Fruit fly (Drosophila melanogaster) whole organism, embryonic: ENCODE measurements around the gene Pax.

ENCODE experiments used
- Abd-B ChIP-seq: fragments of 200-800 bp; sonication (Bioruptor generic); optimal IDR thresholded peaks from 2 replicates; lab custom pipeline; 2018; ENCODE audit warnings: missing biosample characterization, mild to moderate bottlenecking, missing genetic modification characterization, moderate library complexity
- Aef1 ChIP-seq: fragments of 200-800 bp; sonication (Bioruptor generic); IDR thresholded peaks from 3 replicates; pipeline ENCODE4 v1.3.6; 2022; ENCODE audit warnings: missing biosample characterization, missing genetic modification characterization
- CG10543 ChIP-seq: fragments of 200-800 bp; sonication (Bioruptor generic); optimal IDR thresholded peaks from 3 replicates; lab custom pipeline; 2017; ENCODE audit warnings: missing biosample characterization, mild to moderate bottlenecking, missing genetic modification characterization, moderate library complexity
- CG12659 ChIP-seq: fragments of 200-800 bp; sonication (Bioruptor generic); optimal IDR thresholded peaks from 3 replicates; lab custom pipeline; 2017; ENCODE audit warnings: mild to moderate bottlenecking, missing biosample characterization, missing genetic modification reagents, missing genetic modification characterization
- CG12769 ChIP-seq: fragments of 200-800 bp; sonication (Bioruptor generic); optimal IDR thresholded peaks from 2 replicates; lab custom pipeline; 2019; ENCODE audit warnings: missing biosample characterization, mild to moderate bottlenecking, missing genetic modification characterization, moderate library complexity
- CG14441 ChIP-seq: fragments of 200-800 bp; sonication (Bioruptor generic); IDR thresholded peaks from 2 replicates; pipeline ENCODE4 v1.3.6; 2022; ENCODE audit warnings: missing biosample characterization, missing genetic modification characterization
- CG14710 ChIP-seq: fragments of 200-800 bp; sonication (Bioruptor generic); optimal IDR thresholded peaks from 3 replicates; lab custom pipeline; 2019; ENCODE audit warnings: missing biosample characterization, mild to moderate bottlenecking, missing genetic modification characterization, moderate library complexity
- CG15601 ChIP-seq: fragments of 200-800 bp; sonication (Bioruptor generic); optimal IDR thresholded peaks from 3 replicates; lab custom pipeline; 2019; ENCODE audit warnings: missing biosample characterization, mild to moderate bottlenecking, missing genetic modification characterization, moderate library complexity
- CG17361 ChIP-seq: fragments of 200-800 bp; sonication (Bioruptor generic); IDR thresholded peaks from 3 replicates; pipeline ENCODE4 v1.3.6; 2022; ENCODE audit warnings: missing biosample characterization, missing genetic modification characterization
- CG17612 ChIP-seq: fragments of 200-800 bp; sonication (Bioruptor generic); IDR thresholded peaks from 2 replicates; pipeline ENCODE4 v1.3.6; 2022; ENCODE audit warnings: missing biosample characterization, missing genetic modification characterization
- CG32532 ChIP-seq: fragments of 200-800 bp; sonication (Bioruptor generic); IDR thresholded peaks from 2 replicates; pipeline ENCODE4 v1.3.6; 2022; ENCODE audit warnings: missing biosample characterization, missing genetic modification characterization
- CG34376 ChIP-seq: fragments of 200-800 bp; sonication (Bioruptor generic); optimal IDR thresholded peaks from 2 replicates; lab custom pipeline; 2018; ENCODE audit warnings: missing biosample characterization, mild to moderate bottlenecking, missing genetic modification characterization
- CG6689 ChIP-seq: fragments of 200-800 bp; sonication (Bioruptor generic); IDR thresholded peaks from 2 replicates; pipeline ENCODE4 v1.3.6; 2022; ENCODE audit warnings: missing biosample characterization, missing genetic modification characterization
- CG7271 ChIP-seq: fragments of 200-800 bp; sonication (Bioruptor generic); optimal IDR thresholded peaks from 2 replicates; lab custom pipeline; 2018; ENCODE audit warnings: missing biosample characterization, mild to moderate bottlenecking, missing genetic modification characterization, moderate library complexity
- Deaf1 ChIP-seq: fragments of 200-800 bp; optimal IDR thresholded peaks from 3 replicates; lab custom pipeline; 2019; ENCODE audit warnings: missing biosample characterization, mild to moderate bottlenecking, missing genetic modification characterization, moderate library complexity
- Gug ChIP-seq: fragments of 200-800 bp; sonication (Bioruptor generic); IDR thresholded peaks from 4 replicates; pipeline ENCODE4 v1.3.6; 2022; ENCODE audit warnings: missing biosample characterization, missing genetic modification characterization
- HHEX ChIP-seq: fragments of 200-800 bp; sonication (Bioruptor generic); optimal IDR thresholded peaks from 3 replicates; lab custom pipeline; 2017; ENCODE audit warnings: missing biosample characterization, mild to moderate bottlenecking, missing genetic modification characterization, missing genetic modification reagents
- HLH3B ChIP-seq: fragments of 200-800 bp; sonication (Bioruptor generic); IDR thresholded peaks from 2 replicates; pipeline ENCODE4 v1.3.6; 2022; ENCODE audit warnings: missing biosample characterization, missing genetic modification characterization
- Hr78 ChIP-seq, 2 experiments: fragments of 200-800 bp in 1 of 2; fragments of >200 bp in 1 of 2; sonication (Bioruptor generic) in 1 of 2; optimal IDR thresholded peaks; 2 replicates each; lab custom pipeline; 2017 to 2019; ENCODE audit warnings: missing biosample characterization in 2 of 2, missing genetic modification characterization in 2 of 2, mild to moderate bottlenecking in 1 of 2, moderate library complexity in 1 of 2
- MTF-1 ChIP-seq: fragments of 200-800 bp; sonication (Bioruptor generic); optimal IDR thresholded peaks from 2 replicates; lab custom pipeline; 2018; ENCODE audit warnings: missing biosample characterization, mild to moderate bottlenecking, missing genetic modification characterization, borderline replicate concordance
- Med ChIP-seq: fragments of 200-800 bp; sonication (Bioruptor generic); peaks from one replicate; lab custom pipeline; 2016; ENCODE audit warnings: missing biosample characterization, missing genetic modification characterization, mild to moderate bottlenecking, inconsistent platforms, moderate library complexity
- Meics ChIP-seq: fragments of 200-800 bp; sonication (Bioruptor generic); optimal IDR thresholded peaks from 2 replicates; lab custom pipeline; 2017; ENCODE audit warnings: missing biosample characterization, mild to moderate bottlenecking, missing genetic modification characterization
- Pdp1 ChIP-seq, 2 experiments: fragments of 200-800 bp; sonication (Bioruptor generic); optimal IDR thresholded peaks; 3 replicates each; lab custom pipeline; 2016; ENCODE audit warnings: missing biosample characterization in 2 of 2, missing genetic modification characterization in 2 of 2, mild to moderate bottlenecking in 1 of 2, moderate library complexity in 1 of 2
- Ptx1 ChIP-seq: fragments of 200-800 bp; sonication (Bioruptor generic); IDR thresholded peaks from 2 replicates; pipeline ENCODE4 v1.3.6; 2022; ENCODE audit warnings: missing biosample characterization, missing genetic modification characterization
- Rfx ChIP-seq: fragments of 200-800 bp; sonication (Bioruptor generic); IDR thresholded peaks from 2 replicates; pipeline ENCODE4 v1.3.6; 2022; ENCODE audit warnings: missing biosample characterization, missing genetic modification characterization
- Spps ChIP-seq: fragments of 200-800 bp; sonication (Bioruptor generic); optimal IDR thresholded peaks from 2 replicates; lab custom pipeline; 2018; ENCODE audit warnings: missing biosample characterization, mild to moderate bottlenecking, missing genetic modification characterization
- abd-A ChIP-seq: fragments of 200-800 bp; sonication (Bioruptor generic); optimal IDR thresholded peaks from 3 replicates; lab custom pipeline; 2019; ENCODE audit warnings: missing biosample characterization, mild to moderate bottlenecking, missing genetic modification characterization, moderate library complexity
- al ChIP-seq: fragments of 200-800 bp; sonication (Bioruptor generic); IDR thresholded peaks from 2 replicates; pipeline ENCODE4 v1.3.6; 2022; ENCODE audit warnings: missing biosample characterization, missing genetic modification characterization
- ato ChIP-seq: fragments of 200-800 bp; sonication (Bioruptor generic); IDR thresholded peaks from 2 replicates; pipeline ENCODE4 v1.3.6; 2022; ENCODE audit warnings: missing biosample characterization, missing genetic modification characterization; ENCODE audit not compliant: partially characterized antibody
- cg ChIP-seq: fragments of 200-800 bp; sonication (Bioruptor generic); optimal IDR thresholded peaks from 3 replicates; lab custom pipeline; 2019; ENCODE audit warnings: missing biosample characterization, mild to moderate bottlenecking, missing genetic modification characterization, moderate library complexity
- chinmo ChIP-seq: fragments of 200-800 bp; sonication (Bioruptor generic); IDR thresholded peaks from 4 replicates; pipeline ENCODE4 v1.3.6; 2022; ENCODE audit warnings: missing biosample characterization, missing genetic modification characterization; ENCODE audit not compliant: partially characterized antibody
- crol ChIP-seq: fragments of 200-800 bp; sonication (Bioruptor generic); IDR thresholded peaks from 2 replicates; pipeline ENCODE4 v1.3.6; 2022; ENCODE audit warnings: missing biosample characterization, missing genetic modification characterization
- gce ChIP-seq: fragments of 200-800 bp; sonication (Bioruptor generic); IDR thresholded peaks from 3 replicates; pipeline ENCODE4 v1.3.6; 2022; ENCODE audit warnings: missing biosample characterization, missing genetic modification characterization
- oc ChIP-seq: fragments of 200-800 bp; sonication (Bioruptor generic); optimal IDR thresholded peaks from 2 replicates; lab custom pipeline; 2018; ENCODE audit warnings: missing biosample characterization, mild to moderate bottlenecking, missing genetic modification characterization, moderate library complexity
- prd ChIP-seq, 3 experiments: fragments of >200 bp in 2 of 3; fragments of 200-800 bp in 1 of 3; sonication (Bioruptor generic) in 1 of 3; optimal IDR thresholded peaks in 2 of 3; IDR thresholded peaks in 1 of 3; 2 replicates in 2 of 3; 3 replicates in 1 of 3; pipeline versions ENCODE4 v1.3.6 to Lab custom; 2017 to 2022; ENCODE audit warnings: missing biosample characterization in 1 of 3, missing genetic modification characterization in 1 of 3
- ro ChIP-seq: fragments of 200-800 bp; sonication (Bioruptor generic); IDR thresholded peaks from 2 replicates; pipeline ENCODE4 v1.3.6; 2022; ENCODE audit warnings: missing biosample characterization, missing genetic modification characterization
- row ChIP-seq: fragments of 200-800 bp; sonication (Bioruptor generic); IDR thresholded peaks from 3 replicates; pipeline ENCODE4 v1.3.6; 2022; ENCODE audit warnings: missing biosample characterization, missing genetic modification characterization
- sd ChIP-seq: fragments of 200-800 bp; sonication (Bioruptor generic); optimal IDR thresholded peaks from 3 replicates; lab custom pipeline; 2018; ENCODE audit warnings: missing biosample characterization, mild to moderate bottlenecking, missing genetic modification characterization, moderate library complexity
- slbo ChIP-seq: fragments of 200-800 bp; sonication (Bioruptor generic); IDR thresholded peaks from 2 replicates; pipeline ENCODE4 v1.3.6; 2022; ENCODE audit warnings: missing biosample characterization, missing genetic modification characterization
- sr ChIP-seq: fragments of 200-800 bp; sonication (Bioruptor generic); IDR thresholded peaks from 3 replicates; pipeline ENCODE4 v1.3.6; 2022; ENCODE audit warnings: missing biosample characterization, missing genetic modification characterization

The Pax gene

DNA sequence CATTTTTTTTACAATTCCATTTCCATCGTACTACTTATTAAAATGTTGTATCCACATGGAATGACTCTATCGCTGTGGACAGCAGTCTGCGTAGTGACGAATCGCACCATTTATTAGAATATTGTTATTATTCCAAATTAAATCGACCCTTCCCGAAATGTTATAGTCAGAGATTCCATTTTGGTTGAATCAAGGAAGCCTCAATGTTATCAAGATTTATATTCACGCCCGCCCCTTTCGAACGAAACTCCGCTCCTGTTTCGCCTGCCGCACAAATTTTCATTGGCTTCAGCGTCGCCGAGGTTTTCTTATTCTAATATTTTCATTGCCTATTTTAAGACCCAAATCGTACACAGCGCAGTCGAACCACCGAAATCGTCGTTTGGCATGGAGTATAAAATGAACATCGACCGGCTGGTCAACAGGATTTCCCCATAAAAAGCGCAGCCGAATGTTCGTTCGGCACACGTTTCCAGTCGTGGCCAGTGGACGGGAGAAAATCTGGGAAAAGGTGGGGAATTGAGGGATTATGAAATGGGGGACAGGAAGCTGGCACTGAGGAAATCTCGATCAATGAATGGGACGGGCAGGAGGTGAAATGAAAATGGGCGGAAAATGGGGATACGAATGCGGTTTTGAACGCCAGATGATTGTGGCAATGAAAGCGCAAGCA is 20.6 kb downstream of the Pax start:
- peak; percentile 37 for TF ChIP-seq Med
- no peak for TF ChIP-seq CG12659 (GFP tag; lab: Kevin White, UChicago)
- 0 out of 2 replicates have a peak, but pooled peaks have one; percentile 29 for TF ChIP-seq Rfx (GFP tag; lab: Robert Waterston, UW)
- peak; percentile 84 for TF ChIP-seq CG12769
- peak; percentile 24; the same call in 1 of the 2 replicates for TF ChIP-seq CG14441 (GFP tag; lab: Robert Waterston, UW)
- TF ChIP-seq sr (GFP tag; lab: Robert Waterston, UW), result no peak
- TF ChIP-seq CG6689 (GFP tag; lab: Robert Waterston, UW), result peak; percentile 16; the same call in 1 of the 2 replicates
- TF ChIP-seq CG34376 (GFP tag; lab: Kevin White, UChicago), result no peak
- TF ChIP-seq al (GFP tag; lab: Robert Waterston, UW), result peak; percentile 7; the same call in 1 of the 2 replicates
- TF ChIP-seq HLH3B (GFP tag; lab: Robert Waterston, UW), result 0 out of 2 replicates have a peak, but pooled peaks have one; percentile 9
- TF ChIP-seq row (GFP tag; lab: Robert Waterston, UW), result peak; percentile 39; the same call in 2 of the 3 replicates
- peak; percentile 54 for TF ChIP-seq Deaf1 (tag; lab: Kevin White, UChicago)
- no peak for TF ChIP-seq Spps (tag; lab: Kevin White, UChicago)
- no peak for TF ChIP-seq Hr78 (GFP tag; optimal IDR thresholded peaks at IDR 0.05; lab: Kevin White, UChicago)
- TF ChIP-seq prd (optimal IDR thresholded peaks at IDR 0.05; lab: Kevin White, UChicago), result no peak
- peak; percentile 60 for TF ChIP-seq prd (GFP tag; IDR thresholded peaks at IDR 0.05; lab: Robert Waterston, UW)
- no peak for TF ChIP-seq HHEX (GFP tag; lab: Kevin White, UChicago)
- TF ChIP-seq chinmo, result 0 out of 4 replicates have a peak, but pooled peaks have one; percentile 29
- peak; percentile 34; the same call in 1 of the 3 replicates for TF ChIP-seq CG17361 (GFP tag; lab: Robert Waterston, UW)
- TF ChIP-seq Gug (GFP tag; lab: Robert Waterston, UW), result 0 out of 4 replicates have a peak, but pooled peaks have one; percentile 3
- TF ChIP-seq CG32532 (GFP tag; lab: Robert Waterston, UW), result peak; percentile 40
- TF ChIP-seq Ptx1, result peak; percentile 32; the same call in 1 of the 2 replicates
- peak; percentile 52; the same call in 1 of the 2 replicates for TF ChIP-seq slbo (GFP tag; lab: Robert Waterston, UW)
- peak; percentile 14 for TF ChIP-seq Meics
- TF ChIP-seq Aef1 (GFP tag; lab: Robert Waterston, UW), result 0 out of 3 replicates have a peak, but pooled peaks have one; percentile 17

DNA sequence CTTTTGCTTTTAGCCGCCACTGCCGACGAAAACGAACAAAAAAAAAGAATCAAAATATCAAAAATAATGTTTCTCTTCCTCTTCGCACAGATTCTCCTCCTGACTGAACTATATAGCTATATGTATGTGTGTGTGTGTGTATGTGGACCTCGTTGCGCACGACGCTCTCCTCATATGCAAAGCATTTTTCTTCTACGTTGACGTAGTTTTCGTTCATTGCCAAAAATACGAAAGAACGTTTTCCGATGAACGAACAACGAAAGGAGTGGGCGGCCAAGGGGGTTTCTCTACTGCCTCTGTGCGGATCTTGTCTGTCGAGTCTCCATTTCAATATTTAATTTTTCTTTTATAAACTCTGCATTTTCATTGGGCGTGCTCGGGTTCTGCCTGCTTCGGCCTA is 21.6 kb downstream of the Pax start:
- TF ChIP-seq Abd-B (no peak), ro (GFP tag; lab: Robert Waterston, UW) (no peak), gce (GFP tag; lab: Robert Waterston, UW) (no peak), Pdp1 (GFP tag; optimal IDR thresholded peaks at IDR 0.05; lab: Kevin White, UChicago) (no peak), CG17612 (GFP tag; lab: Robert Waterston, UW) (no peak), CG12769 (peak; percentile 17), CG14710 (tag; lab: Kevin White, UChicago) (no peak), sr (GFP tag; lab: Robert Waterston, UW) (peak; percentile 86), CG15601 (tag; lab: Kevin White, UChicago) (no peak), Deaf1 (tag; lab: Kevin White, UChicago) (peak; percentile 68), CG7271 (tag; lab: Kevin White, UChicago) (no peak), cg (GFP tag; lab: Kevin White, UChicago) (peak; percentile 4), crol (GFP tag; lab: Robert Waterston, UW) (peak; percentile 42), ato (GFP tag; lab: Robert Waterston, UW) (no peak), oc (no peak), CG10543 (peak; percentile 74), MTF-1 (GFP tag; lab: Kevin White, UChicago) (peak; percentile 93), abd-A (tag; lab: Kevin White, UChicago) (peak; percentile 4), sd (tag; lab: Kevin White, UChicago) (peak; percentile 35), chinmo (0 out of 4 replicates have a peak, but pooled peaks have one; percentile 29)
